Worm (Caenorhabditis elegans): ENCODE data around the gene ech-5.

ech-5 gene

ce11 chrIV:773580-773979 lies 23.2 kb upstream of the ech-5 start:
- no peak for TF ChIP-seq ets-7 (tag; optimal IDR thresholded peaks at IDR 0.05)
- no peak for TF ChIP-seq tra-4 (tag; optimal IDR thresholded peaks at IDR 0.05)
- no peak for TF ChIP-seq scrt-1 (GFP tag; IDR thresholded peaks at IDR 0.05)

DNA sequence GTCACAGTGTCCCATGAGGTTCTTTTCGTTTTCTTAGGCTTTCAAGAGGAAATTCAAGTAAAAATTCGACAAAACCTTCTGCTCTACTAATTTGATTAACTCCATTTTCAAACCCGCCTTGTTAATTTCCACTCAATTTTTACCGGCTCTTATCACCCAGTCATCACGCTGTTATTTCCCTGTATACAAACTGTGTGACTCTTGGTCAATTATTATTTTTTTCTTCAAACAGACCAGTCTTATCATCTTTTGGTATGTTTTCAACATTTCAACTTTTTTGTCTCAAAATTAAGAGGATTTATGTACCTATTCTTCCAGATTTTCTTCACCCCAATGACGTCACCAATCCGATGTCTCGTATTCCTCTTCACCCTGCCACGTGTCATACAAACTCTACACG lies 18.3 kb upstream of the ech-5 start, which contains the start of gene ugt-52:
ugt-52 (plus strand) TSS at position 301 of the 400 bp plus-strand sequence.
- TF ChIP-seq sea-1 (GFP tag; conservative IDR thresholded peaks at IDR 0.05) = no peak
- no peak for TF ChIP-seq ceh-13 (GFP tag; optimal IDR thresholded peaks at IDR 0.05)
- no peak for TF ChIP-seq ama-1 (optimal IDR thresholded peaks at IDR 0.05)
- TF ChIP-seq flt-1 (GFP tag; IDR thresholded peaks at IDR 0.05) = no peak
- no peak for TF ChIP-seq ets-7 (tag; optimal IDR thresholded peaks at IDR 0.05)
- no peak for TF ChIP-seq tra-4 (tag; optimal IDR thresholded peaks at IDR 0.05)
- TF ChIP-seq hmbx-1 (tag; optimal IDR thresholded peaks at IDR 0.05) = no peak
- TF ChIP-seq scrt-1 (GFP tag; IDR thresholded peaks at IDR 0.05) = no peak
- no peak for TF ChIP-seq hmg-4 (GFP tag; optimal IDR thresholded peaks at IDR 0.05)
- no peak for TF ChIP-seq ceh-36 (tag; optimal IDR thresholded peaks at IDR 0.05)
- no peak for TF ChIP-seq hnd-1 (tag; optimal IDR thresholded peaks at IDR 0.05)
- TF ChIP-seq F13C5.2 (tag; optimal IDR thresholded peaks at IDR 0.05) = no peak

ce11 chrIV:782393-782792 lies 14.4 kb upstream of the ech-5 start:
- no peak for TF ChIP-seq ama-1 (optimal IDR thresholded peaks at IDR 0.05)
- no peak for TF ChIP-seq scrt-1 (GFP tag; IDR thresholded peaks at IDR 0.05)
- no peak for TF ChIP-seq hmg-4 (GFP tag; optimal IDR thresholded peaks at IDR 0.05)
- no peak for TF ChIP-seq F13C5.2 (tag; optimal IDR thresholded peaks at IDR 0.05)
- no peak for TF ChIP-seq hmbx-1 (tag; optimal IDR thresholded peaks at IDR 0.05)
- TF ChIP-seq tra-4 (tag; optimal IDR thresholded peaks at IDR 0.05) = no peak

- no peak for TF ChIP-seq tbx-11 (GFP tag; IDR thresholded peaks at IDR 0.05)
- TF ChIP-seq tra-4 (tag; optimal IDR thresholded peaks at IDR 0.05) = no peak
- no peak for TF ChIP-seq ets-7 (tag; optimal IDR thresholded peaks at IDR 0.05)
- TF ChIP-seq ama-1 (optimal IDR thresholded peaks at IDR 0.05) = no peak
- TF ChIP-seq scrt-1 (GFP tag; IDR thresholded peaks at IDR 0.05) = no peak
- no peak for TF ChIP-seq hmbx-1 (tag; optimal IDR thresholded peaks at IDR 0.05)
- TF ChIP-seq ceh-36 (tag; optimal IDR thresholded peaks at IDR 0.05) = no peak
- no peak for TF ChIP-seq sea-1 (GFP tag; conservative IDR thresholded peaks at IDR 0.05)
- TF ChIP-seq hmg-4 (GFP tag; optimal IDR thresholded peaks at IDR 0.05) = no peak
These were observed 9.1 kb upstream of the ech-5 start, which contains the start of gene F56B3.6 for ce11 chrIV:787755-788154. Gene F56B3.6, plus strand, starts transcription at chrIV:788055.

DNA sequence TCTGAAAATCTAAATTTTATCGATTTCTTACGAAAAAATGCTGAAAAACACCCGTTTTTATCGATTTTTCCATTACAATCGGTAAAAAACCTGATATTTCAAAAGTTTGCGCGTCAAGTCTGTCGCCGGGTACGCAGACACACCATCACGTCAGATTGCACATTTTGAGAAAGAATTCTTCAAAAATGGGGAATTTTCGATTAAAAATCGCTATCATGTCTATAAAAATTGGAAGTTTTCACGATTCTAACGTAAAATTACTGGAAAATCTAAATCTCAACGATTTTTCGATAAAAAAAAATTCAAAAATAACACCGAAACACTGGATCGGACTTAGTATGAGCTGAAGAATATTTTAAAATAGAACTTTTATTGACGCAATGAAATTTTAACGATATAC lies 2.5 kb upstream of the ech-5 start, which contains the start of gene F56B3.4:
F56B3.4 (minus strand) TSS at position 1 of the 400 bp plus-strand sequence.
- TF ChIP-seq aly-1 (tag; optimal IDR thresholded peaks at IDR 0.05) = no peak
- no peak for TF ChIP-seq ceh-13 (GFP tag; optimal IDR thresholded peaks at IDR 0.05)
- TF ChIP-seq hmbx-1 (tag; optimal IDR thresholded peaks at IDR 0.05) = no peak
- no peak for TF ChIP-seq ceh-36 (tag; optimal IDR thresholded peaks at IDR 0.05)
- no peak for TF ChIP-seq scrt-1 (GFP tag; IDR thresholded peaks at IDR 0.05)
- TF ChIP-seq hmg-4 (GFP tag; optimal IDR thresholded peaks at IDR 0.05) = no peak
- no peak for TF ChIP-seq pes-1 (GFP tag; IDR thresholded peaks at IDR 0.05)
- no peak for TF ChIP-seq hnd-1 (tag; optimal IDR thresholded peaks at IDR 0.05)
- TF ChIP-seq ets-7 (tag; optimal IDR thresholded peaks at IDR 0.05) = no peak
- TF ChIP-seq B0310.2 (tag; optimal IDR thresholded peaks at IDR 0.05) = no peak
- TF ChIP-seq tra-4 (tag; optimal IDR thresholded peaks at IDR 0.05) = no peak
- no peak for TF ChIP-seq sea-1 (GFP tag; conservative IDR thresholded peaks at IDR 0.05)
- no peak for TF ChIP-seq F13C5.2 (tag; optimal IDR thresholded peaks at IDR 0.05)
- TF ChIP-seq flt-1 (GFP tag; IDR thresholded peaks at IDR 0.05) = no peak
- no peak for TF ChIP-seq ama-1 (optimal IDR thresholded peaks at IDR 0.05)
- no peak for TF ChIP-seq tbx-37 (GFP tag; conservative IDR thresholded peaks at IDR 0.05)
- no peak for TF ChIP-seq tbx-11 (GFP tag; IDR thresholded peaks at IDR 0.05)

ce11 chrIV:795383-795872 lies 1.4 kb upstream of the ech-5 start, which contains the start of gene skr-18:
Gene skr-18, minus strand, starts transcription at chrIV:795433.
- TF ChIP-seq sea-1 (GFP tag; conservative IDR thresholded peaks at IDR 0.05) = no peak
- no peak for TF ChIP-seq scrt-1 (GFP tag; IDR thresholded peaks at IDR 0.05)
- no peak for TF ChIP-seq hnd-1 (tag; optimal IDR thresholded peaks at IDR 0.05)
- no peak for TF ChIP-seq ceh-13 (GFP tag; optimal IDR thresholded peaks at IDR 0.05)
- no peak for TF ChIP-seq tbx-11 (GFP tag; IDR thresholded peaks at IDR 0.05)
- TF ChIP-seq ceh-36 (tag; optimal IDR thresholded peaks at IDR 0.05) = no peak
- TF ChIP-seq ets-7 (tag; optimal IDR thresholded peaks at IDR 0.05) = no peak
- no peak for TF ChIP-seq F13C5.2 (tag; optimal IDR thresholded peaks at IDR 0.05)
- no peak for TF ChIP-seq hmg-4 (GFP tag; optimal IDR thresholded peaks at IDR 0.05)
- TF ChIP-seq ama-1 (optimal IDR thresholded peaks at IDR 0.05) = no peak
- TF ChIP-seq pes-1 (GFP tag; IDR thresholded peaks at IDR 0.05) = no peak
- TF ChIP-seq B0310.2 (tag; optimal IDR thresholded peaks at IDR 0.05) = no peak
- no peak for TF ChIP-seq flt-1 (GFP tag; IDR thresholded peaks at IDR 0.05)
- TF ChIP-seq tra-4 (tag; optimal IDR thresholded peaks at IDR 0.05) = no peak
- no peak for TF ChIP-seq aly-1 (tag; optimal IDR thresholded peaks at IDR 0.05)

DNA sequence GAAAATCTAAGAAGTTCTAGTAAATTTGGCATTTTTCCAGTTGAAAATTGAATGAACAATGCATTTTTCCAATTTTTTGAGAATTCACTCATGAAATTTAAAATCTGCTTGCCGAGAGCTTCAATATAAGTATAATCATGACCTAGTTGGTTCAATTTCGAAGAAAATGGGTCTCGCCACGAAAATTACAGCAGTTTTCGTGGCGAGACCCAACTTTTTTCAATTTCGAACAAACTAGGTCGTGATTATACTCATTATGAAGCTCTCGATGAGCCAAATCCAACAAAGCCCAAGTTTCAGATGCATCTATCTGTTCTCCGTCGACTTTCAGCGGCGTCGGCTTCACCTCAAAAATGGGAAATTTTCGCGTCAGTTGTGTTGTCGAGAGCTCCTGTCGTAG lies 3.7 kb downstream of the ech-5 start, which contains the start of gene mrpl-46:
mrpl-46 (plus strand) TSS at position 301 of the 400 bp plus-strand sequence.
- TF ChIP-seq ceh-36 (tag; optimal IDR thresholded peaks at IDR 0.05) (no peak), tra-4 (tag; optimal IDR thresholded peaks at IDR 0.05) (no peak), sea-1 (GFP tag; conservative IDR thresholded peaks at IDR 0.05) (no peak), ama-1 (optimal IDR thresholded peaks at IDR 0.05) (no peak), hnd-1 (tag; optimal IDR thresholded peaks at IDR 0.05) (no peak), F13C5.2 (tag; optimal IDR thresholded peaks at IDR 0.05) (no peak), tbx-11 (GFP tag; IDR thresholded peaks at IDR 0.05) (no peak), B0310.2 (tag; optimal IDR thresholded peaks at IDR 0.05) (no peak), flt-1 (GFP tag; IDR thresholded peaks at IDR 0.05) (no peak), ets-7 (tag; optimal IDR thresholded peaks at IDR 0.05) (no peak), ceh-13 (GFP tag; optimal IDR thresholded peaks at IDR 0.05) (no peak), scrt-1 (GFP tag; IDR thresholded peaks at IDR 0.05) (no peak), pes-1 (GFP tag; IDR thresholded peaks at IDR 0.05) (no peak)

DNA sequence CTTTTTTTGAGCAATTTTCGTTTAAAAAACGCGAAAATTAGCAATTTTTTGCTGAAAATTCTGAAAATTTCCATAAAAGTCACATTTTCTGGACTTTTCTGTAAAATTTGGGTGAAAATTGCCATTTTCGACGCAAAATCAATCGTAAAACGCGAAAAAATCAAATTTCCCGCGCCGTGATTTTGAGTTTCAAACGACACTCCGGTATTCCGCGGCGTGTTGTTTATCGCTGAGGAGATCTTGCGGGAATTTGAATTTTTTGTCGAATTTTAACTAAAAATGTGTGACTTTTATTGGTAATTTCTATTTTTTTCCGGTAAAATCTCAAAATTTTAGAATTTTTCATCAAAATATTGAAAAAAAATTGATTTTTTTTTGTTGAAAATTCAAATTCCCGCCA lies 4.3 kb downstream of the ech-5 start:
- no peak for TF ChIP-seq ets-7 (tag; optimal IDR thresholded peaks at IDR 0.05)
- no peak for TF ChIP-seq tbx-37 (GFP tag; conservative IDR thresholded peaks at IDR 0.05)
- TF ChIP-seq hnd-1 (tag; optimal IDR thresholded peaks at IDR 0.05) = no peak
- TF ChIP-seq sea-1 (GFP tag; conservative IDR thresholded peaks at IDR 0.05) = no peak
- TF ChIP-seq hmg-4 (GFP tag; optimal IDR thresholded peaks at IDR 0.05) = no peak
- no peak for TF ChIP-seq F13C5.2 (tag; optimal IDR thresholded peaks at IDR 0.05)
- TF ChIP-seq tra-4 (tag; optimal IDR thresholded peaks at IDR 0.05) = no peak

All from whole organism, early embryonic.